Worm (Caenorhabditis elegans): Measurements from ENCODE around the gene avr-15.

DNA sequence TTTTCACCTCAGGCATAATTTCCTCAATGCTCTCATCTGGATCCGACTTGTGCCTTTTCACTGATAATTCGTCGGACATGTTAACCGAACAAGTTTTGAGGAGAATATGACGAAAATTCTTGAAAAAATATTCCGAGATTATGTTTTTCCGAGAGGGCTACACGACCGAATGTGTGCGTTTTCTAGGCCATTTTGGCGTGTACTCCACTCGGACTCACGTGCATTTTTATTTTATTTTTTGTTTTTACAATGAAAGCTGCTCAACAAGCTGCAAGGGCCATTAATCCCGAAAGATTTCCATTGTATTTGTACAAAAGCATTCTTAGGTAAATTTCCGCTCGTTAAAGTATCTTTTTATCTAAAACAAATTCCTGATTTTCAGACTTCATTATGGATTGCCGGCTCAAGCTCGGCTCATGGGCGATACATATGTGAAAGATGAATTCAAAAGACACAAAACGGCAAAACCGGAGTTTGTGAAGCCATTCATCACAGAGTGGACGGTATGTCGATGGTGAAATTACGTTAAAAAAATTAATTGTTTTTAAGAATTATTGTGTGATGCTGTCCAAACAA is 43.2 kb downstream of the avr-15 start, which contains the start of the genes F25H9.6 and F25H9.7:
- no peak for TF ChIP-seq unc-39 (tag; optimal IDR thresholded peaks at IDR 0.05)
- no peak for TF ChIP-seq unc-62 (GFP tag; optimal IDR thresholded peaks at IDR 0.05)
- TF ChIP-seq snpc-4 (tag; optimal IDR thresholded peaks at IDR 0.05), result no peak
- TF ChIP-seq hlh-1 (tag; optimal IDR thresholded peaks at IDR 0.05), result no peak
- no peak for TF ChIP-seq lsy-2 (tag; optimal IDR thresholded peaks at IDR 0.05)
- no peak for TF ChIP-seq mls-2 (tag; optimal IDR thresholded peaks at IDR 0.05)
- TF ChIP-seq ztf-11 (tag; optimal IDR thresholded peaks at IDR 0.05), result no peak
- no peak for TF ChIP-seq sem-2 (GFP tag; optimal IDR thresholded peaks at IDR 0.05)
- no peak for TF ChIP-seq nhr-2 (tag; optimal IDR thresholded peaks at IDR 0.05)
- TF ChIP-seq ces-1 (GFP tag; optimal IDR thresholded peaks at IDR 0.05), result peak; percentile 49
- TF ChIP-seq nhr-12 (tag; optimal IDR thresholded peaks at IDR 0.05), result no peak
- TF ChIP-seq elt-1 (tag; optimal IDR thresholded peaks at IDR 0.05; ENCODE audit: borderline replicate concordance, insufficient read depth), result no peak

Measured in whole organism, mixed stage, embryonic.